Worm (Caenorhabditis elegans) whole organism, midembryonic: ENCODE results near the gene T25F10.1.

Experiments
- T22C8.4 ChIP-seq: fragments of 200-800 bp; sonication (Bioruptor generic); IDR thresholded peaks from 2 replicates; pipeline ENCODE4 v1.3.6; 2022; ENCODE audit warnings: missing genetic modification characterization, missing compliant biosample characterization
- cog-1 ChIP-seq: sonication (generic microtip); optimal IDR thresholded peaks from 2 replicates; lab custom pipeline; 2016; ENCODE audit warnings: missing genetic modification characterization, missing compliant biosample characterization
- flt-1 ChIP-seq: fragments of 200-800 bp; sonication (Bioruptor generic); IDR thresholded peaks from 2 replicates; pipeline ENCODE4 v1.3.6; 2022; ENCODE audit warnings: missing genetic modification characterization, missing compliant biosample characterization
- klf-2 ChIP-seq: fragments of 200-800 bp; sonication (Bioruptor generic); conservative IDR thresholded peaks from 2 replicates; pipeline ENCODE4 v1.3.6; 2022; ENCODE audit warnings: missing genetic modification reagents, missing genetic modification characterization, missing compliant biosample characterization
- med-1 ChIP-seq: sonication (generic microtip); optimal IDR thresholded peaks from 2 replicates; lab custom pipeline; 2017; ENCODE audit warnings: missing genetic modification characterization, mild to moderate bottlenecking, missing compliant biosample characterization, antibody characterized with exemption, missing genetic modification reagents; ENCODE audit not compliant: insufficient read depth
- ref-1 ChIP-seq: fragments of 200-800 bp; sonication (Bioruptor generic); conservative IDR thresholded peaks from 2 replicates; pipeline ENCODE4 v1.3.6; 2022; ENCODE audit warnings: missing genetic modification reagents, missing genetic modification characterization, missing compliant biosample characterization
- tab-1 ChIP-seq: fragments of 200-800 bp; sonication (Bioruptor generic); IDR thresholded peaks from 2 replicates; pipeline ENCODE4 v1.3.6; 2022; ENCODE audit warnings: missing genetic modification characterization, missing compliant biosample characterization
- ztf-23 ChIP-seq: fragments of 200-800 bp; sonication (Bioruptor generic); IDR thresholded peaks from 2 replicates; pipeline ENCODE4 v1.3.6; 2022; ENCODE audit warnings: missing genetic modification reagents, missing genetic modification characterization, missing compliant biosample characterization
- ztf-29 ChIP-seq: fragments of 200-800 bp; sonication (Bioruptor generic); IDR thresholded peaks from 2 replicates; pipeline ENCODE4 v1.3.6; 2022; ENCODE audit warnings: missing genetic modification reagents, missing genetic modification characterization, missing compliant biosample characterization

ce11 chrV:6813862-6814261 is 45.6 kb downstream of the T25F10.1 start:
- TF ChIP-seq klf-2 (no peak), flt-1 (GFP tag; lab: Robert Waterston, UW) (no peak), med-1 (GFP tag; lab: Kevin White, UChicago) (no peak), cog-1 (tag; lab: Kevin White, UChicago) (no peak), ztf-23 (no peak), tab-1 (GFP tag; lab: Robert Waterston, UW) (no peak), ref-1 (GFP tag; lab: Robert Waterston, UW) (no peak), T22C8.4 (GFP tag; lab: Robert Waterston, UW) (no peak), ztf-29 (GFP tag; lab: Robert Waterston, UW) (no peak)
